Worm (Caenorhabditis elegans): ENCODE results near the gene nspd-5.

- no peak for TF ChIP-seq tab-1 (GFP tag; IDR thresholded peaks at IDR 0.05)
- no peak for TF ChIP-seq flt-1 (GFP tag; IDR thresholded peaks at IDR 0.05)
- no peak for TF ChIP-seq cog-1 (tag; optimal IDR thresholded peaks at IDR 0.05)
- TF ChIP-seq ztf-23 (GFP tag; IDR thresholded peaks at IDR 0.05), result no peak
- TF ChIP-seq ref-1 (GFP tag; conservative IDR thresholded peaks at IDR 0.05), result no peak
- no peak for TF ChIP-seq klf-2 (GFP tag; conservative IDR thresholded peaks at IDR 0.05)
- TF ChIP-seq med-1 (GFP tag; optimal IDR thresholded peaks at IDR 0.05; ENCODE audit: insufficient read depth), result no peak
Observed at ce11 chrII:4905883-4906282, 45.7 kb upstream of the nspd-5 start.

Data from whole organism, midembryonic.